Fruit fly (Drosophila melanogaster) whole organism, adult: ENCODE measurements around the gene CG17855.
A peak's percentile ranks its signal among the peaks of the same experiment; 100 is the strongest.

Source experiments
- CG11617 ChIP-seq: fragments of 200-800 bp; sonication (Bioruptor generic); optimal IDR thresholded peaks from 2 replicates; lab custom pipeline; 2017; ENCODE audit warnings: mild to moderate bottlenecking, missing biosample characterization, missing genetic modification reagents, missing genetic modification characterization
- CG12768 ChIP-seq: fragments of 200-800 bp; sonication (Bioruptor generic); optimal IDR thresholded peaks from 2 replicates; lab custom pipeline; 2017; ENCODE audit warnings: missing biosample characterization, missing genetic modification characterization, mild to moderate bottlenecking, moderate library complexity, missing genetic modification reagents
- CG5204 ChIP-seq: fragments of 200-800 bp; sonication (Bioruptor generic); optimal IDR thresholded peaks from 2 replicates; lab custom pipeline; 2016; ENCODE audit warnings: missing biosample characterization, missing genetic modification characterization
- Clk ChIP-seq: fragments of 200-800 bp; sonication (Bioruptor generic); optimal IDR thresholded peaks from 2 replicates; lab custom pipeline; 2017; ENCODE audit warnings: missing biosample characterization, missing genetic modification characterization
- cic ChIP-seq: fragments of 200-800 bp; sonication (Bioruptor generic); optimal IDR thresholded peaks from 2 replicates; lab custom pipeline; 2017; ENCODE audit warnings: missing biosample characterization, mild to moderate bottlenecking, missing genetic modification characterization, moderate library complexity
- cnc ChIP-seq, 2 experiments: fragments of >200 bp; optimal IDR thresholded peaks; 2 replicates each; lab custom pipeline; 2017
- kay ChIP-seq: fragments of 200-800 bp; sonication (Bioruptor generic); peaks from one replicate; lab custom pipeline; 2016; ENCODE audit warnings: missing biosample characterization, missing genetic modification characterization, borderline replicate concordance
- ovo ChIP-seq: fragments of 200-800 bp; sonication (Bioruptor generic); optimal IDR thresholded peaks from 2 replicates; lab custom pipeline; 2016; ENCODE audit warnings: missing biosample characterization, missing genetic modification characterization
- toe ChIP-seq: fragments of 200-800 bp; sonication (Bioruptor generic); optimal IDR thresholded peaks from 2 replicates; lab custom pipeline; 2016; ENCODE audit warnings: missing biosample characterization, missing genetic modification characterization

DNA sequence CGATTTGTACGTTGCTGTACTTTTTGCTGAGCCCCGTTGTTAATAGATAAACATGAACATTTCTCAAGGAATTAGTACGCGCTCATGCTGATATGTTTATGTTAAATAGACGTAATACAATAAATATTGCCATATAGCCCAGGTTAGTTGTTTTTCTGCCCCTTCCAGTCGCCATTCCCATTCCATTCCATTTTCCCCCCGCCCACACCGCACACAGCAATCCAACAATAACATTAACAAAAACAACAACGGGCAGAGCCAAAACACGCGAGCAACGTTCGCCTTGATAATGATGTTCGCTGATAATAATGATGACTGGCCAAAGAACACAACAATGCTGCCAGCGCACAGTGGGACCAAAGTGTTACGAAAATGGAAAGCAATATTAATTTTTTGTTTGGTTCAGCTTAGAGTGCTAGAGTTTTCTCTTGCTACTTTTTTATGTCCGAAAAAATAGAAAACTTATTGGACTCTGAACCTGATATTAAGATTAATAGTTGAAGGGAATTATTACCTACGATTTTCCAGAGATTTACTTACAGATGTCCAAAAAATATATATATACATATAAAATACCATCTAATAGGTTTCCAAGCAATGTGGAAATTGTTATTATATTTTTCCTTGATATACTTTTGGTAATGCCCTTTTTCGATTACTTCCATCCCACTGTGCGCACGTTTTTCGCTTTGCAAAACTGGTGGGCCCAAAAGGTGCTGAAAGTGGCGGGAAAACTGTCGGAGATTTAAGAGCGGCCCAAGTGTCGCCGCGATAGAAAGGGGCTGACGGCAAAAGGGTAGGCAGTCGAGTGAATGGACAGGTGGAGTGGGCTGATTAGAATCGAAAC lies 29.5 kb downstream of the CG17855 start:
- TF ChIP-seq ovo (GFP tag; lab: Kevin White, UChicago), result peak; percentile 84
- peak; percentile 96 for TF ChIP-seq cic (GFP tag; lab: Kevin White, UChicago)
- TF ChIP-seq CG11617 (GFP tag; lab: Kevin White, UChicago), result peak; percentile 97
- peak; percentile 89 for TF ChIP-seq kay (GFP tag; lab: Kevin White, UChicago)
- TF ChIP-seq cnc (optimal IDR thresholded peaks at IDR 0.05; lab: Kevin White, UChicago), result no peak
- TF ChIP-seq CG5204, result peak; percentile 86
- TF ChIP-seq Clk (GFP tag; lab: Kevin White, UChicago), result peak; percentile 81
- TF ChIP-seq toe, result peak; percentile 65
- peak; percentile 92 for TF ChIP-seq CG12768 (GFP tag; lab: Kevin White, UChicago)
